Worm (Caenorhabditis elegans) whole organism, L3 larva: ENCODE data around the gene F21E9.2.
A peak's percentile ranks its signal among the peaks of the same experiment; 100 is the strongest.

Source experiments
- R02D3.7 ChIP-seq: fragments of 150-350 bp; optimal IDR thresholded peaks from 2 replicates; lab custom pipeline; 2014; ENCODE audit warnings: missing biosample characterization, missing genetic modification characterization
- aly-2 ChIP-seq: fragments of 150-350 bp; optimal IDR thresholded peaks from 2 replicates; lab custom pipeline; 2014; ENCODE audit warnings: missing biosample characterization, missing genetic modification characterization
- ama-1 ChIP-seq: fragments of 150-350 bp; optimal IDR thresholded peaks from 2 replicates; lab custom pipeline; 2018
- ceh-16 ChIP-seq: sonication (generic microtip); optimal IDR thresholded peaks from 2 replicates; lab custom pipeline; 2017; ENCODE audit warnings: missing biosample characterization, missing genetic modification characterization
- ceh-28 ChIP-seq: fragments of 150-350 bp; optimal IDR thresholded peaks from 2 replicates; lab custom pipeline; 2014; ENCODE audit warnings: missing biosample characterization, missing genetic modification reagents, missing genetic modification characterization
- ceh-82 ChIP-seq: fragments of 150-350 bp; optimal IDR thresholded peaks from 2 replicates; lab custom pipeline; 2014; ENCODE audit warnings: missing biosample characterization, missing genetic modification characterization
- ceh-9 ChIP-seq: sonication (generic microtip); optimal IDR thresholded peaks from 2 replicates; lab custom pipeline; 2018; ENCODE audit warnings: missing biosample characterization, missing genetic modification characterization
- daf-12 ChIP-seq: fragments of 150-350 bp; optimal IDR thresholded peaks from 2 replicates; lab custom pipeline; 2014; ENCODE audit warnings: missing biosample characterization, missing genetic modification reagents, missing genetic modification characterization
- egl-27 ChIP-seq: sonication (generic microtip); optimal IDR thresholded peaks from 4 replicates; lab custom pipeline; 2017; ENCODE audit warnings: missing biosample characterization, missing genetic modification reagents, missing genetic modification characterization
- egl-5 ChIP-seq: fragments of 150-350 bp; optimal IDR thresholded peaks from 2 replicates; lab custom pipeline; 2017; ENCODE audit warnings: missing biosample characterization, missing genetic modification reagents, missing genetic modification characterization, inconsistent platforms
- elt-1 ChIP-seq: fragments of 150-350 bp; optimal IDR thresholded peaks from 2 replicates; lab custom pipeline; 2014; ENCODE audit warnings: missing biosample characterization, missing genetic modification characterization
- elt-2 ChIP-seq: sonication (generic microtip); optimal IDR thresholded peaks from 2 replicates; lab custom pipeline; 2016; ENCODE audit warnings: missing genetic modification reagents, mild to moderate bottlenecking, missing genetic modification characterization, missing compliant biosample characterization
- eor-1 ChIP-seq, 2 experiments: fragments of 150-350 bp; optimal IDR thresholded peaks; 2 replicates each; lab custom pipeline; 2014 to 2018; ENCODE audit warnings: missing biosample characterization in 2 of 2, missing genetic modification characterization in 2 of 2
- fkh-10 ChIP-seq: sonication (generic microtip); optimal IDR thresholded peaks from 2 replicates; lab custom pipeline; 2017; ENCODE audit warnings: missing biosample characterization, missing genetic modification reagents, missing genetic modification characterization
- fos-1 ChIP-seq: fragments of 150-350 bp; optimal IDR thresholded peaks from 2 replicates; lab custom pipeline; 2014; ENCODE audit warnings: missing biosample characterization, missing genetic modification characterization
- hmg-11 ChIP-seq: sonication (generic microtip); optimal IDR thresholded peaks from 2 replicates; lab custom pipeline; 2016; ENCODE audit warnings: missing genetic modification characterization, missing compliant biosample characterization
- jun-1 ChIP-seq: fragments of 150-350 bp; optimal IDR thresholded peaks from 2 replicates; lab custom pipeline; 2014; ENCODE audit warnings: missing biosample characterization, missing genetic modification reagents, missing genetic modification characterization
- lin-15B ChIP-seq: fragments of 150-350 bp; optimal IDR thresholded peaks from 2 replicates; lab custom pipeline; 2014; ENCODE audit warnings: missing biosample characterization, missing genetic modification characterization
- lin-39 ChIP-seq: fragments of 150-350 bp; optimal IDR thresholded peaks from 2 replicates; lab custom pipeline; 2018; ENCODE audit warnings: missing biosample characterization, missing genetic modification reagents, missing genetic modification characterization
- mdl-1 ChIP-seq: fragments of 150-350 bp; optimal IDR thresholded peaks from 2 replicates; lab custom pipeline; 2014; ENCODE audit warnings: missing biosample characterization, missing genetic modification characterization
- mml-1 ChIP-seq: fragments of 150-350 bp; sonication (generic microtip); optimal IDR thresholded peaks from 3 replicates; lab custom pipeline; 2014; ENCODE audit warnings: missing biosample characterization, missing genetic modification characterization
- nfya-1 ChIP-seq: sonication (generic microtip); optimal IDR thresholded peaks from 2 replicates; lab custom pipeline; 2017; ENCODE audit warnings: missing genetic modification characterization, mild to moderate bottlenecking, missing compliant biosample characterization, antibody characterized with exemption, moderate library complexity; ENCODE audit not compliant: insufficient read depth
- nhr-12 ChIP-seq: fragments of 150-350 bp; optimal IDR thresholded peaks from 2 replicates; lab custom pipeline; 2014; ENCODE audit warnings: missing biosample characterization, missing genetic modification characterization
- nhr-23 ChIP-seq: fragments of 150-350 bp; optimal IDR thresholded peaks from 2 replicates; lab custom pipeline; 2014; ENCODE audit warnings: missing biosample characterization, missing genetic modification reagents, missing genetic modification characterization
- nhr-43 ChIP-seq: sonication (generic microtip); optimal IDR thresholded peaks from 2 replicates; lab custom pipeline; 2016; ENCODE audit warnings: mild to moderate bottlenecking, missing genetic modification characterization, missing compliant biosample characterization; ENCODE audit not compliant: poor library complexity, severe bottlenecking
- nhr-67 ChIP-seq: fragments of 150-350 bp; optimal IDR thresholded peaks from 2 replicates; lab custom pipeline; 2014; ENCODE audit warnings: missing biosample characterization, missing genetic modification characterization
- nhr-76 ChIP-seq: fragments of 150-350 bp; sonication (generic microtip); optimal IDR thresholded peaks from 5 replicates; lab custom pipeline; 2014; ENCODE audit warnings: missing biosample characterization, missing genetic modification characterization
- nhr-77 ChIP-seq: fragments of 150-350 bp; optimal IDR thresholded peaks from 2 replicates; lab custom pipeline; 2014; ENCODE audit warnings: missing biosample characterization, missing genetic modification characterization
- pha-4 ChIP-seq: fragments of 150-350 bp; optimal IDR thresholded peaks from 2 replicates; lab custom pipeline; 2014; ENCODE audit warnings: missing biosample characterization, missing genetic modification reagents, missing genetic modification characterization
- pqm-1 ChIP-seq: fragments of 150-350 bp; optimal IDR thresholded peaks from 2 replicates; lab custom pipeline; 2017; ENCODE audit warnings: missing biosample characterization, missing genetic modification characterization, inconsistent platforms
- sea-2 ChIP-seq: fragments of 150-350 bp; sonication (generic microtip); optimal IDR thresholded peaks from 4 replicates; lab custom pipeline; 2014; ENCODE audit warnings: missing biosample characterization, missing genetic modification reagents, missing genetic modification characterization
- skn-1 ChIP-seq: fragments of 150-350 bp; optimal IDR thresholded peaks from 2 replicates; lab custom pipeline; 2014; ENCODE audit warnings: missing biosample characterization, missing genetic modification characterization
- snpc-4 ChIP-seq: fragments of 150-350 bp; optimal IDR thresholded peaks from 2 replicates; lab custom pipeline; 2014; ENCODE audit warnings: missing biosample characterization, missing genetic modification characterization
- tbx-2 ChIP-seq: sonication (generic microtip); optimal IDR thresholded peaks from 2 replicates; lab custom pipeline; 2016; ENCODE audit warnings: mild to moderate bottlenecking, missing genetic modification characterization, missing compliant biosample characterization
- unc-39 ChIP-seq: sonication (generic microtip); optimal IDR thresholded peaks from 4 replicates; lab custom pipeline; 2017; ENCODE audit warnings: missing biosample characterization, missing genetic modification characterization
- zag-1 ChIP-seq: fragments of 150-350 bp; optimal IDR thresholded peaks from 2 replicates; lab custom pipeline; 2014; ENCODE audit warnings: missing biosample characterization, missing genetic modification characterization

Gene F21E9.2

DNA sequence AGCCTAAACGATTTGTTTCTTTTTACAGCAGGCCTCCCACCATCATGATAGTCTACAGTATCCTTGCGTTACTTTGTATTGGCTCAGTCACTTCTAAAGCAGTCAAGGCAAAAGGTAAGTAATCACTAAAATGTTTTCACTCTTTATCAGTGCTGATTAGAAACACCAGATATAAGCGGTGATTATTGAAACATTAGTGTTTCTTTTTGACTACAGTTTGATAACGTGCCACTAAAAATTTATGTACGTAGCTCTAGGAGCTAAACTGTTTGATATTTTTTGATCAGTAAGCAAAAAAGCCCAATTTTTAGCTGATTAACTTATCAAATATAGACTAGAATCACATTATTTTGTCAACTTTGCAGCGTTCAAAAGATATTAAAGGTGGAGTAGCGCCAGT, 18.2 kb downstream of the F21E9.2 start:
- TF ChIP-seq snpc-4 (tag; lab: Kevin White, UChicago) (no peak), mdl-1 (tag; lab: Kevin White, UChicago) (no peak), lin-39 (tag; lab: Kevin White, UChicago) (no peak), sea-2 (GFP tag; lab: Kevin White, UChicago) (no peak), egl-5 (tag; lab: Kevin White, UChicago) (no peak), unc-39 (tag; lab: Kevin White, UChicago) (no peak), fos-1 (tag; lab: Kevin White, UChicago) (no peak), pqm-1 (peak; percentile 13), ceh-9 (tag; lab: Kevin White, UChicago) (no peak), elt-2 (peak; percentile 24), ceh-16 (tag; lab: Kevin White, UChicago) (no peak), pha-4 (no peak), egl-27 (tag; lab: Kevin White, UChicago) (no peak), tbx-2 (tag; lab: Kevin White, UChicago) (no peak), nhr-43 (no peak), nhr-76 (tag; lab: Kevin White, UChicago) (no peak), nhr-67 (tag; lab: Kevin White, UChicago) (no peak)

DNA sequence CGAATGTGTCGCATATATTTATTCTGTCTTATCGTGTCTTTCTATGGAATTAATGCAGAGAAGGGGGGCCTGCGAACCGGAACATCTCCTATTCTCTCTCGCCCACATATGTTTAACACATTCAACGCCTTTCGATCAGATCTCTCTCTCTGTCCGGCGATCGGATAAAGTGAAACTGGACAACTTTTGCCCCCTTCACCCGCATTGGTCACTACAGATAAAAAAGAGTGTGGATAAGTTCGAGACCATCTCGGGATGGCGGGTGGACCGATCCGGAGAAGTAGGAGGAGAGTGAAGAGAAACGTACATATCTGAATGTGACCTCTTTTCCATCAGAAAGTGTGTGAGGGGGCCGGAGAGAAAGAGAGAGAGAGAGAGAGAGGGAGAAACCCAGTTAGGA, 18.7 kb downstream of the F21E9.2 start, which contains the start of gene H42K12.3:
H42K12.3 (plus strand) TSS at position 308 of the 400 bp plus-strand sequence.
- TF ChIP-seq nhr-43 (peak; percentile 39), sea-2 (GFP tag; lab: Kevin White, UChicago) (no peak), nhr-23 (tag; lab: Kevin White, UChicago) (peak; percentile 56)

DNA sequence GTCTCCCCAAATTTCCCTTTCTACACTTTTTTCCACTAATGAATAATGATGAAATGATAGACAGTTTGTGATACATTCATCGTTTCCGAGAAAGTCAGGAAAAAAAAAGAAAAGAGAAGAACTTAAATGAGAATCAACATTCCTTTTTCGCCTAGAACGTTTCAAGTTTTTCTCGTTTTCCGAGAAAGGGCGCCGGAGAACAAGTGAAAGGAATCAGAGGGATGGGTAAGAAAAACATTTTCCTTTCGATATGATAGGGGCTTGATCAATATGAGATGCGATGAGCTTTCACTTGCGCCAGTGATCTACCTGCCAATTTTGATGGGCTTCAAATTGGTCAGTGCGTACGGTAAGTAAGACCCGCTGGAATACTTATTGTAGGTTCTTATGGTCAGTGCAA, 20.3 kb downstream of the F21E9.2 start:
- TF ChIP-seq nhr-43 (peak; percentile 18), nhr-77 (no peak)

DNA sequence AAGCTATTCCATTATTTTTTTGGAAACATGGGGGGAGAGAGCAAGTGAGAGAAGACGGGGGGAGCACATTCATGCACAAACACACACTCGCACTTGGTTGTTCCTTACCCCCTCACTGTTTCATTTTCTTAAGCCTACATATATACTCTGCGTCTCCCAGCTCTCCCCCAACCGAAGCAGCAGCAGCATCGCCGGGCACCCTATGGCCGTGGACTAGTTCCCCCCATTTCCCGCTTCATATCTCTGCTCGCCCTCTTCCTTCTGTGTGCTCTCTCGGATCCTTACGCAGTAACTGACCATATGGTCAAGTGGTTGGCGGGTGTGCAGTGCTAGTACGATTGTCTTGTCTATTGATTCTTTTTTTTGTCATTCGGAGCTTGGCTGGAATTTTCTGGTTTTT, 27.5 kb downstream of the F21E9.2 start:
- TF ChIP-seq mdl-1 (tag; lab: Kevin White, UChicago) (peak; percentile 23), aly-2 (tag; lab: Kevin White, UChicago) (no peak), jun-1 (tag; lab: Kevin White, UChicago) (peak; percentile 63), nhr-43 (no peak), lin-39 (tag; lab: Kevin White, UChicago) (peak; percentile 82), lin-15B (tag; lab: Kevin White, UChicago) (peak; percentile 58), zag-1 (tag; lab: Kevin White, UChicago) (no peak), elt-1 (tag; lab: Kevin White, UChicago) (no peak), fkh-10 (GFP tag; lab: Kevin White, UChicago) (peak; percentile 51), snpc-4 (tag; lab: Kevin White, UChicago) (peak; percentile 47), tbx-2 (tag; lab: Kevin White, UChicago) (peak; percentile 43), pqm-1 (peak; percentile 67), hmg-11 (peak; percentile 99), fos-1 (tag; lab: Kevin White, UChicago) (peak; percentile 45), skn-1 (peak; percentile 18), nfya-1 (peak; percentile 80), R02D3.7 (tag; lab: Kevin White, UChicago) (peak; percentile 25), mml-1 (no peak), ceh-28 (peak; percentile 33), pha-4 (peak; percentile 88), elt-2 (peak; percentile 55), egl-27 (tag; lab: Kevin White, UChicago) (peak; percentile 67)
- TF ChIP-seq, all 47 proteins: peak for 17

DNA sequence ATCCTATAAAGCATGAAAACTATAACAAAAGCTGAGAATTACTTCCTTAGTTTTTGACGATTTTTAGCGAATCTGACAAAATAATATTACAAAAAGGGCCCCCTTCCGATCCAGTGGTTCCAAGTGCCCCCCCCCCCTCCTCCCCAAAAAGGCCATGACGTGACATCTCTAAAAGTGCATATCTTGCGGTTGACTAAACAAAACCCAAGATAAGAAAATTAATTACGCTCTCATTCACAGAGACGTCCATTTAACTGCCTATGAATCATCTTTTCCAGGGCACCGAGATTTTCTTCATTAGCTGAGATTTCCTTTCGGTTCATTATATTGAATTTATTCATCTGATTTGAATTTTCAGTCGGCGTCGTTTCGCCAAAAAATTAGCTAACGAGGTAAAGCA, 29.9 kb downstream of the F21E9.2 start, which contains the start of gene inso-1:
inso-1 (plus strand) TSS at position 301 of the 400 bp plus-strand sequence.
- TF ChIP-seq ceh-28 (no peak), ceh-82 (tag; lab: Kevin White, UChicago) (no peak), ama-1 (no peak), mml-1 (no peak)
- TF ChIP-seq, all 47 proteins: peak for 0

DNA sequence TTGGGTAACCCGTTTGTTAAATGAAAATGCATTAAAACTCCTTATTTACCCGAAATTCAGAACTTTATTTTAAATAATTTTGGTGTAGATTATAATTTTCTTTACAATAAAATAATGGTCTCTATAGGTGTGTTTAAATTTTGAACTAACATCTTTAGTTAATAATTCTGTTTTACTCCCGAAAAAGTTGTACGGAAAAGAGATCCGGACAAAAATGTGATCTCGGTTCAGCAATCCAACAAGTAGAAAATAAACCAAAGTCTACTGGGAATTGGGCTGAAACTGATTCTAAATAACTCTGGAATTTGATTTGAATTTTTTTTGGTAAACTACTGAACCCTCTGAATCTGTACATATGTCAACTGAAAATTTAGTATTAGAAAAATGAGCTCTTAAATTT, 34.0 kb downstream of the F21E9.2 start:
- TF ChIP-seq ceh-82 (tag; lab: Kevin White, UChicago) (no peak), daf-12 (tag; lab: Kevin White, UChicago) (no peak), ceh-28 (no peak), nhr-67 (tag; lab: Kevin White, UChicago) (no peak), nfya-1 (no peak), zag-1 (tag; lab: Kevin White, UChicago) (no peak), ama-1 (no peak), lin-15B (tag; lab: Kevin White, UChicago) (no peak), pha-4 (no peak), egl-5 (tag; lab: Kevin White, UChicago) (no peak), nhr-12 (tag; lab: Kevin White, UChicago) (no peak), eor-1 (tag; optimal IDR thresholded peaks at IDR 0.05; lab: Kevin White, UChicago) (no peak)
